Worm (Caenorhabditis elegans): ENCODE measurements around the gene T28F3.5.

The T28F3.5 gene

ce11 chrIV:17249691-17250181, 44.9 kb upstream of the T28F3.5 start, which contains the start of gene eelo-2 (continued):
- peak; percentile 78 for TF ChIP-seq akir-1 (GFP tag; optimal IDR thresholded peaks at IDR 0.05)
- TF ChIP-seq dpff-1 (tag; optimal IDR thresholded peaks at IDR 0.05), result no peak
- no peak for TF ChIP-seq T26A5.8 (tag; optimal IDR thresholded peaks at IDR 0.05)
- TF ChIP-seq lin-35 (GFP tag; optimal IDR thresholded peaks at IDR 0.05), result peak; percentile 90 to 99 (median 95)
- peak; percentile 95 for TF ChIP-seq athp-1 (tag; optimal IDR thresholded peaks at IDR 0.05)
- peak; percentile 88 for TF ChIP-seq egl-44 (GFP tag; IDR thresholded peaks at IDR 0.05)
- TF ChIP-seq F57C9.4 (tag; optimal IDR thresholded peaks at IDR 0.05), result peak; percentile 41
- peak; percentile 95 for TF ChIP-seq lir-1 (GFP tag; conservative IDR thresholded peaks at IDR 0.05)
- TF ChIP-seq madf-6 (GFP tag; IDR thresholded peaks at IDR 0.05), result no peak; the same call in none of the 2 replicates
- TF ChIP-seq ekl-4 (GFP tag; IDR thresholded peaks at IDR 0.05), result peak; percentile 97
- TF ChIP-seq ama-1 (optimal IDR thresholded peaks at IDR 0.05), result no peak
- TF ChIP-seq ama-1 (GFP tag; optimal IDR thresholded peaks at IDR 0.05), result no peak
- TF ChIP-seq rec-8 (tag; optimal IDR thresholded peaks at IDR 0.05), result peak in 1 of 2 experiments; percentile 22
- TF ChIP-seq attf-3 (GFP tag; conservative IDR thresholded peaks at IDR 0.05), result peak; percentile 63
- TF ChIP-seq mel-28 (tag; optimal IDR thresholded peaks at IDR 0.05; ENCODE audit: borderline replicate concordance), result peak; percentile 79
- peak; percentile 95 for TF ChIP-seq efl-1 (GFP tag; optimal IDR thresholded peaks at IDR 0.05)
- peak; percentile 77 for TF ChIP-seq lin-26 (GFP tag; IDR thresholded peaks at IDR 0.05)
- peak; percentile 66 for TF ChIP-seq hrde-1 (tag; optimal IDR thresholded peaks at IDR 0.05; ENCODE audit: borderline replicate concordance)
- peak; percentile 80 for TF ChIP-seq F33H1.4 (GFP tag; IDR thresholded peaks at IDR 0.05)
- TF ChIP-seq F55B11.4 (tag; optimal IDR thresholded peaks at IDR 0.05; ENCODE audit: borderline replicate concordance, insufficient read depth), result no peak
- peak; percentile 93 for TF ChIP-seq snpc-1.3 (tag; optimal IDR thresholded peaks at IDR 0.05; ENCODE audit: insufficient read depth)
- no peak for TF ChIP-seq aptf-3 (GFP tag; IDR thresholded peaks at IDR 0.05)
- TF ChIP-seq cebp-1 (GFP tag; IDR thresholded peaks at IDR 0.05), result peak; percentile 76
- peak; percentile 95 for TF ChIP-seq cebp-1 (tag; optimal IDR thresholded peaks at IDR 0.05)
- no peak for TF ChIP-seq sea-2 (GFP tag; IDR thresholded peaks at IDR 0.05)
- peak; percentile 99 for TF ChIP-seq pbrm-1 (GFP tag; IDR thresholded peaks at IDR 0.05)
- peak; percentile 65 for TF ChIP-seq xnd-1 (tag; optimal IDR thresholded peaks at IDR 0.05)
- TF ChIP-seq ets-4 (GFP tag; optimal IDR thresholded peaks at IDR 0.05), result peak; percentile 72
- TF ChIP-seq nhr-80 (tag; optimal IDR thresholded peaks at IDR 0.05), result peak; percentile 89
- TF ChIP-seq fkh-3 (tag; optimal IDR thresholded peaks at IDR 0.05), result no peak
- TF ChIP-seq lsy-27 (tag; optimal IDR thresholded peaks at IDR 0.05; ENCODE audit: borderline replicate concordance, insufficient read depth), result peak; percentile 15
- peak; percentile 51 for TF ChIP-seq ccch-3 (GFP tag; optimal IDR thresholded peaks at IDR 0.05)
- TF ChIP-seq attf-6 (GFP tag; IDR thresholded peaks at IDR 0.05), result peak; percentile 98
- TF ChIP-seq lsl-1 (GFP tag; optimal IDR thresholded peaks at IDR 0.05), result peak; percentile 82
- TF ChIP-seq hmg-1.2 (GFP tag; IDR thresholded peaks at IDR 0.05), result peak; percentile 83
- no peak for TF ChIP-seq ceh-79 (tag; optimal IDR thresholded peaks at IDR 0.05)
- peak; percentile 93 for TF ChIP-seq K12H6.12 (tag; optimal IDR thresholded peaks at IDR 0.05)
- peak; percentile 95 for TF ChIP-seq egl-18 (GFP tag; IDR thresholded peaks at IDR 0.05)
- TF ChIP-seq let-607 (tag; optimal IDR thresholded peaks at IDR 0.05), result peak; percentile 81 to 89
- TF ChIP-seq nfya-1 (tag; optimal IDR thresholded peaks at IDR 0.05; ENCODE audit: borderline replicate concordance, insufficient read depth), result no peak
- TF ChIP-seq somi-1 (GFP tag; optimal IDR thresholded peaks at IDR 0.05), result peak; percentile 92
- TF ChIP-seq B0019.2 (GFP tag; conservative IDR thresholded peaks at IDR 0.05), result peak; percentile 64
- TF ChIP-seq Y56A3A.18 (GFP tag; IDR thresholded peaks at IDR 0.05), result peak; percentile 96
- peak; percentile 93 for TF ChIP-seq atf-7 (tag; optimal IDR thresholded peaks at IDR 0.05)
- 0 out of 2 replicates have a peak, but pooled peaks have one; percentile 51 for TF ChIP-seq cebp-2 (GFP tag; IDR thresholded peaks at IDR 0.05)
- TF ChIP-seq C17E4.6 (GFP tag; IDR thresholded peaks at IDR 0.05), result peak; percentile 96
- peak; percentile 83 for TF ChIP-seq snpc-3.4 (tag; optimal IDR thresholded peaks at IDR 0.05)

Data from whole organism, young adult.